Worm (Caenorhabditis elegans) whole organism, young adult: ENCODE measurements around the gene otpl-8.
A peak's percentile ranks its signal among the peaks of the same experiment; 100 is the strongest.

Experiments used
- F57C9.4 ChIP-seq: sonication (generic microtip); optimal IDR thresholded peaks from 2 replicates; lab custom pipeline; 2017; ENCODE audit warnings: mild to moderate bottlenecking, missing genetic modification characterization, missing compliant biosample characterization
- ama-1 ChIP-seq, 3 experiments: fragments of 150-350 bp in 1 of 3; sonication (generic microtip) in 2 of 3; optimal IDR thresholded peaks; 2 replicates each; lab custom pipeline; 2014 to 2018; ENCODE audit warnings: missing biosample characterization in 2 of 3, missing genetic modification characterization in 2 of 3, missing genetic modification reagents in 2 of 3
- bed-2 ChIP-seq: fragments of 200-800 bp; sonication (Bioruptor generic); IDR thresholded peaks from 2 replicates; pipeline ENCODE4 v1.3.6; 2022; ENCODE audit warnings: missing genetic modification reagents, missing genetic modification characterization, missing compliant biosample characterization
- pha-4 ChIP-seq: fragments of 150-350 bp; sonication (generic microtip); optimal IDR thresholded peaks from 2 replicates; lab custom pipeline; 2014; ENCODE audit warnings: missing biosample characterization, missing genetic modification reagents, missing genetic modification characterization

DNA sequence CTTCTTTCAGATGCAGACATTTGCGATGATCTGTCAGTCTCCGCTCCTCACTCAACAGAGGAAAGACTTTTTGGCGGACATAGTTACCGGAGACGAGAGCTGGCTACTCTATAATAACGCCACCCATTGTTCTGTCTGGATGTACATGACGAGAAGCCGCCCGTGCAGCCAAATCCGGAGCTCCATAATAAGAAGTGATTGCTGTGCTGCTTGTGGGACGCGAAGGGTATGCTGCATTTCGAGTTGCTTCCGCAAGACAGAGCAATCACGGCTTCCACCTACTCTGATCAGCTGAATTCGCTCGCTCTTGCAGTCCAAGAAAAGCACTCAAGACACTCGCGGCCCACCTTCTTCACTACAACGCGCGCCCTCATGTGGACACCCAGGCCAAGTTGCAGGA, 43.0 kb upstream of the otpl-8 start:
- TF ChIP-seq pha-4 (tag; lab: Kevin White, UChicago), result no peak
- TF ChIP-seq ama-1 (optimal IDR thresholded peaks at IDR 0.05; lab: Kevin White, UChicago), result no peak
- TF ChIP-seq ama-1 (GFP tag; optimal IDR thresholded peaks at IDR 0.05; lab: Kevin White, UChicago), result no peak
- TF ChIP-seq bed-2 (GFP tag; lab: Robert Waterston, UW), result peak; percentile 59; the same call in 1 of the 2 replicates
- no peak for TF ChIP-seq F57C9.4
